Fruit fly (Drosophila melanogaster): ENCODE results near the gene ChT.
A peak's percentile ranks its signal among the peaks of the same experiment; 100 is the strongest.

ChT gene

dm6 chr3R:18658945-18659642 is 21.3 kb upstream of the ChT start, which contains the start of the genes CG31224 and CstF64 (continued):
- TF ChIP-seq p53 (GFP tag; optimal IDR thresholded peaks at IDR 0.05) (peak; percentile 66), CG13287 (GFP tag; IDR thresholded peaks at IDR 0.05; ENCODE audit: partially characterized antibody) (no peak; the same call in none of the 2 replicates), CG6813 (GFP tag; optimal IDR thresholded peaks at IDR 0.05) (peak; percentile 11), en (GFP tag; optimal IDR thresholded peaks at IDR 0.05) (peak; percentile 47), CG11398 (GFP tag; optimal IDR thresholded peaks at IDR 0.05) (peak; percentile 57), ato (GFP tag; IDR thresholded peaks at IDR 0.05; ENCODE audit: partially characterized antibody) (no peak), crc (GFP tag; optimal IDR thresholded peaks at IDR 0.05) (peak; percentile 87), lmd (GFP tag; IDR thresholded peaks at IDR 0.05) (peak; percentile 80), Sry-δ (GFP tag; optimal IDR thresholded peaks at IDR 0.05) (peak; percentile 75), CG8281 (tag; optimal IDR thresholded peaks at IDR 0.05) (no peak), Lim3 (GFP tag; IDR thresholded peaks at IDR 0.05) (no peak), B-H2 (GFP tag; optimal IDR thresholded peaks at IDR 0.05) (peak; percentile 87), CG8478 (optimal IDR thresholded peaks at IDR 0.05) (peak; percentile 82), Ptx1 (GFP tag; IDR thresholded peaks at IDR 0.05) (peak; percentile 85), PHDP (tag; optimal IDR thresholded peaks at IDR 0.05) (peak; percentile 78), CG18476 (GFP tag; optimal IDR thresholded peaks at IDR 0.05) (peak; percentile 83), Ets97D (GFP tag; optimal IDR thresholded peaks at IDR 0.05) (peak; percentile 94), bigmax (GFP tag; optimal IDR thresholded peaks at IDR 0.05) (no peak), pros (GFP tag; optimal IDR thresholded peaks at IDR 0.05) (no peak), tup (GFP tag; optimal IDR thresholded peaks at IDR 0.05) (peak; percentile 71), CG10959 (GFP tag; IDR thresholded peaks at IDR 0.05) (no peak), E2f2 (GFP tag; IDR thresholded peaks at IDR 0.05) (peak; percentile 71; the same call in 1 of the 2 replicates), Med (GFP tag) (peak; percentile 98), ci (GFP tag; IDR thresholded peaks at IDR 0.05) (peak; percentile 85), gro (GFP tag; optimal IDR thresholded peaks at IDR 0.05) (peak; percentile 83), CG15073 (GFP tag; optimal IDR thresholded peaks at IDR 0.05) (no peak), Meics (GFP tag; optimal IDR thresholded peaks at IDR 0.05) (peak; percentile 78), onecut (GFP tag; IDR thresholded peaks at IDR 0.05) (peak; percentile 15; the same call in 1 of the 2 replicates), fd102C (GFP tag; optimal IDR thresholded peaks at IDR 0.05) (peak; percentile 15), schlank (tag; optimal IDR thresholded peaks at IDR 0.05) (no peak), nau (GFP tag; optimal IDR thresholded peaks at IDR 0.05) (no peak), Side (GFP tag; optimal IDR thresholded peaks at IDR 0.05) (peak; percentile 83), ac (GFP tag; optimal IDR thresholded peaks at IDR 0.05) (no peak), hbn (GFP tag; IDR thresholded peaks at IDR 0.05; ENCODE audit: partially characterized antibody) (no peak), Mrtf (GFP tag; IDR thresholded peaks at IDR 0.05) (peak; percentile 63; the same call in 2 of the 3 replicates), HmgZ (tag; optimal IDR thresholded peaks at IDR 0.05) (peak; percentile 79), pho (GFP tag; optimal IDR thresholded peaks at IDR 0.05) (peak; percentile 90), CG18619 (GFP tag; optimal IDR thresholded peaks at IDR 0.05) (peak; percentile 81), Dfd (GFP tag; optimal IDR thresholded peaks at IDR 0.05) (no peak), CG32532 (GFP tag; IDR thresholded peaks at IDR 0.05) (peak; percentile 86), Hr3 (GFP tag; optimal IDR thresholded peaks at IDR 0.05) (peak; percentile 88), pum (GFP tag; optimal IDR thresholded peaks at IDR 0.05) (peak; percentile 88), CG4820 (GFP tag; optimal IDR thresholded peaks at IDR 0.05) (peak; percentile 79), Dp (GFP tag; optimal IDR thresholded peaks at IDR 0.05) (peak; percentile 23), CG17802 (tag; optimal IDR thresholded peaks at IDR 0.05) (peak; percentile 28), CG5953 (GFP tag; IDR thresholded peaks at IDR 0.05) (peak; percentile 55; the same call in 1 of the 2 replicates), sob (GFP tag; IDR thresholded peaks at IDR 0.05) (peak; percentile 85), Adf1 (GFP tag; IDR thresholded peaks at IDR 0.05) (no peak), abd-A (tag; optimal IDR thresholded peaks at IDR 0.05) (no peak), cg (GFP tag; optimal IDR thresholded peaks at IDR 0.05) (peak; percentile 96)
